Worm (Caenorhabditis elegans) whole organism, L3 larva: ENCODE results near the gene ace-1.

ENCODE experiments used
- ama-1 ChIP-seq: fragments of 150-350 bp; optimal IDR thresholded peaks from 2 replicates; lab custom pipeline; 2018
- nhr-237 ChIP-seq: fragments of 150-350 bp; optimal IDR thresholded peaks from 2 replicates; lab custom pipeline; 2014; ENCODE audit warnings: missing biosample characterization, missing genetic modification characterization
- nhr-76 ChIP-seq: fragments of 150-350 bp; sonication (generic microtip); optimal IDR thresholded peaks from 5 replicates; lab custom pipeline; 2014; ENCODE audit warnings: missing biosample characterization, missing genetic modification characterization
- zag-1 ChIP-seq: fragments of 150-350 bp; optimal IDR thresholded peaks from 2 replicates; lab custom pipeline; 2014; ENCODE audit warnings: missing biosample characterization, missing genetic modification characterization

- TF ChIP-seq zag-1 (tag; lab: Kevin White, UChicago) (no peak), nhr-237 (tag; lab: Kevin White, UChicago) (no peak), ama-1 (lab: Kevin White, UChicago) (no peak), nhr-76 (tag; lab: Kevin White, UChicago) (no peak)
Measured at ce11 chrX:16343885-16344640, 23.0 kb upstream of the ace-1 start.
